Fruit fly (Drosophila melanogaster) whole organism, prepupa: ENCODE data around the gene eIF4A.

Experiments
- Blimp-1 ChIP-seq: fragments of 200-800 bp; sonication (Bioruptor generic); optimal IDR thresholded peaks from 3 replicates; lab custom pipeline; 2017; ENCODE audit warnings: missing biosample characterization, missing genetic modification characterization, mild to moderate bottlenecking, moderate library complexity, missing genetic modification reagents
- CG11762 ChIP-seq: fragments of 200-800 bp; sonication (Bioruptor generic); optimal IDR thresholded peaks from 3 replicates; lab custom pipeline; 2016; ENCODE audit warnings: missing biosample characterization, missing genetic modification characterization; ENCODE audit not compliant: insufficient read depth
- CG11902 ChIP-seq: fragments of 200-800 bp; sonication (Bioruptor generic); optimal IDR thresholded peaks from 3 replicates; lab custom pipeline; 2016; ENCODE audit warnings: missing biosample characterization, missing genetic modification characterization
- CG1621 ChIP-seq: fragments of 200-800 bp; sonication (Bioruptor generic); optimal IDR thresholded peaks from 3 replicates; lab custom pipeline; 2018; ENCODE audit warnings: missing biosample characterization, mild to moderate bottlenecking, missing genetic modification characterization
- CG16779 ChIP-seq: fragments of 200-800 bp; sonication (Bioruptor generic); optimal IDR thresholded peaks from 3 replicates; lab custom pipeline; 2017; ENCODE audit warnings: missing biosample characterization, mild to moderate bottlenecking, missing genetic modification characterization
- CG3919 ChIP-seq: fragments of 200-800 bp; sonication (Bioruptor generic); optimal IDR thresholded peaks from 3 replicates; lab custom pipeline; 2016; ENCODE audit warnings: missing biosample characterization, missing genetic modification characterization
- CG4318 ChIP-seq: fragments of 200-800 bp; sonication (Bioruptor generic); optimal IDR thresholded peaks from 3 replicates; lab custom pipeline; 2017; ENCODE audit warnings: missing biosample characterization, mild to moderate bottlenecking, missing genetic modification characterization
- CG6163 ChIP-seq: fragments of 200-800 bp; sonication (Bioruptor generic); IDR thresholded peaks from 3 replicates; pipeline ENCODE4 v1.3.6; 2022; ENCODE audit warnings: missing biosample characterization, missing genetic modification characterization
- CG6276 ChIP-seq: fragments of 200-800 bp; sonication (Bioruptor generic); optimal IDR thresholded peaks from 2 replicates; lab custom pipeline; 2017; ENCODE audit warnings: missing biosample characterization, mild to moderate bottlenecking, missing genetic modification characterization
- CG6854 ChIP-seq: fragments of 200-800 bp; sonication (Bioruptor generic); optimal IDR thresholded peaks from 2 replicates; lab custom pipeline; 2017; ENCODE audit warnings: missing biosample characterization, mild to moderate bottlenecking, missing genetic modification characterization
- CG7368 ChIP-seq: fragments of 200-800 bp; sonication (Bioruptor generic); optimal IDR thresholded peaks from 3 replicates; lab custom pipeline; 2016; ENCODE audit warnings: missing biosample characterization, missing genetic modification characterization
- CG8119 ChIP-seq: fragments of 200-800 bp; sonication (Bioruptor generic); IDR thresholded peaks from 3 replicates; pipeline ENCODE4 v1.3.6; 2022; ENCODE audit warnings: missing biosample characterization, missing genetic modification characterization
- CG8632 ChIP-seq: fragments of 200-800 bp; sonication (Bioruptor generic); optimal IDR thresholded peaks from 3 replicates; lab custom pipeline; 2016; ENCODE audit warnings: missing biosample characterization, missing genetic modification characterization
- Eip75B ChIP-seq: fragments of 200-800 bp; sonication (Bioruptor generic); optimal IDR thresholded peaks from 3 replicates; lab custom pipeline; 2016; ENCODE audit warnings: missing biosample characterization, missing genetic modification characterization
- Eip78C ChIP-seq: fragments of 200-800 bp; sonication (Bioruptor generic); peaks from one replicate; lab custom pipeline; 2016; ENCODE audit warnings: missing biosample characterization, missing genetic modification characterization
- Eip93F ChIP-seq: fragments of 200-800 bp; sonication (Bioruptor generic); optimal IDR thresholded peaks from 2 replicates; lab custom pipeline; 2016; ENCODE audit warnings: missing biosample characterization, mild to moderate bottlenecking, missing genetic modification characterization
- Ets21C ChIP-seq: fragments of 200-800 bp; sonication (Bioruptor generic); optimal IDR thresholded peaks from 3 replicates; lab custom pipeline; 2016; ENCODE audit warnings: missing biosample characterization, missing genetic modification characterization
- Gug ChIP-seq: fragments of 200-800 bp; sonication (Bioruptor generic); IDR thresholded peaks from 2 replicates; pipeline ENCODE4 v1.3.6; 2022; ENCODE audit warnings: missing biosample characterization, missing genetic modification characterization
- Hr39 ChIP-seq: fragments of 200-800 bp; sonication (Bioruptor generic); optimal IDR thresholded peaks from 2 replicates; lab custom pipeline; 2016; ENCODE audit warnings: missing biosample characterization, missing genetic modification characterization
- Lpt ChIP-seq: fragments of 200-800 bp; sonication (Bioruptor generic); optimal IDR thresholded peaks from 3 replicates; lab custom pipeline; 2016; ENCODE audit warnings: missing biosample characterization, missing genetic modification characterization
- OdsH ChIP-seq: fragments of 200-800 bp; sonication (Bioruptor generic); optimal IDR thresholded peaks from 3 replicates; lab custom pipeline; 2016; ENCODE audit warnings: missing biosample characterization, missing genetic modification characterization
- Smox ChIP-seq: fragments of 200-800 bp; sonication (Bioruptor generic); optimal IDR thresholded peaks from 3 replicates; lab custom pipeline; 2016; ENCODE audit warnings: missing biosample characterization, missing genetic modification characterization
- Sox102F ChIP-seq: fragments of 200-800 bp; sonication (Bioruptor generic); optimal IDR thresholded peaks from 2 replicates; lab custom pipeline; 2016; ENCODE audit warnings: missing biosample characterization, mild to moderate bottlenecking, missing genetic modification characterization
- Sox14 ChIP-seq: fragments of 200-800 bp; sonication (Bioruptor generic); optimal IDR thresholded peaks from 3 replicates; lab custom pipeline; 2016; ENCODE audit warnings: missing biosample characterization, missing genetic modification characterization
- achi ChIP-seq: fragments of 200-800 bp; sonication (Bioruptor generic); optimal IDR thresholded peaks from 3 replicates; lab custom pipeline; 2016; ENCODE audit warnings: missing biosample characterization, missing genetic modification characterization
- acj6 ChIP-seq: fragments of 200-800 bp; sonication (Bioruptor generic); optimal IDR thresholded peaks from 3 replicates; lab custom pipeline; 2016; ENCODE audit warnings: missing biosample characterization, missing genetic modification characterization
- dsx ChIP-seq: fragments of 200-800 bp; optimal IDR thresholded peaks from 3 replicates; lab custom pipeline; 2019; ENCODE audit warnings: missing biosample characterization, mild to moderate bottlenecking, missing genetic modification characterization, moderate library complexity; ENCODE audit not compliant: poor library complexity, severe bottlenecking
- eg ChIP-seq: fragments of 200-800 bp; sonication (Bioruptor generic); IDR thresholded peaks from 3 replicates; pipeline ENCODE4 v1.3.6; 2022; ENCODE audit warnings: missing biosample characterization, missing genetic modification characterization
- esn ChIP-seq: fragments of 200-800 bp; sonication (Bioruptor generic); optimal IDR thresholded peaks from 2 replicates; lab custom pipeline; 2016; ENCODE audit warnings: missing biosample characterization, mild to moderate bottlenecking, missing genetic modification characterization, moderate library complexity
- fd59A ChIP-seq: fragments of 200-800 bp; sonication (Bioruptor generic); optimal IDR thresholded peaks from 2 replicates; lab custom pipeline; 2017; ENCODE audit warnings: missing biosample characterization, mild to moderate bottlenecking, missing genetic modification characterization, missing genetic modification reagents
- fd85E ChIP-seq: fragments of 200-800 bp; sonication (Bioruptor generic); optimal IDR thresholded peaks from 3 replicates; lab custom pipeline; 2016; ENCODE audit warnings: missing biosample characterization, missing genetic modification characterization
- lz ChIP-seq: fragments of 200-800 bp; sonication (Bioruptor generic); optimal IDR thresholded peaks from 3 replicates; lab custom pipeline; 2016; ENCODE audit warnings: missing biosample characterization, missing genetic modification characterization
- net ChIP-seq: fragments of 200-800 bp; sonication (Bioruptor generic); optimal IDR thresholded peaks from 3 replicates; lab custom pipeline; 2016; ENCODE audit warnings: missing biosample characterization, missing genetic modification characterization
- salr ChIP-seq, 2 experiments: fragments of 200-800 bp; sonication (Bioruptor generic); optimal IDR thresholded peaks; 3 replicates each; lab custom pipeline; 2016 to 2018; ENCODE audit warnings: missing biosample characterization in 2 of 2, missing genetic modification characterization in 2 of 2, mild to moderate bottlenecking in 1 of 2
- ss ChIP-seq, 2 experiments: fragments of 200-800 bp; sonication (Bioruptor generic); optimal IDR thresholded peaks; 2 replicates in 1 of 2; 3 replicates in 1 of 2; lab custom pipeline; 2017 to 2018; ENCODE audit warnings: mild to moderate bottlenecking in 2 of 2, missing biosample characterization in 2 of 2, missing genetic modification characterization in 2 of 2, moderate library complexity in 1 of 2
- svp ChIP-seq: fragments of 200-800 bp; sonication (Bioruptor generic); peaks from one replicate; lab custom pipeline; 2016; ENCODE audit warnings: missing biosample characterization, missing genetic modification characterization
- topi ChIP-seq: fragments of 200-800 bp; sonication (Bioruptor generic); optimal IDR thresholded peaks from 3 replicates; lab custom pipeline; 2016; ENCODE audit warnings: missing biosample characterization, missing genetic modification characterization
- vri ChIP-seq: fragments of 200-800 bp; sonication (Bioruptor generic); optimal IDR thresholded peaks from 3 replicates; lab custom pipeline; 2016; ENCODE audit warnings: missing biosample characterization, mild to moderate bottlenecking, missing genetic modification characterization

Gene eIF4A

DNA sequence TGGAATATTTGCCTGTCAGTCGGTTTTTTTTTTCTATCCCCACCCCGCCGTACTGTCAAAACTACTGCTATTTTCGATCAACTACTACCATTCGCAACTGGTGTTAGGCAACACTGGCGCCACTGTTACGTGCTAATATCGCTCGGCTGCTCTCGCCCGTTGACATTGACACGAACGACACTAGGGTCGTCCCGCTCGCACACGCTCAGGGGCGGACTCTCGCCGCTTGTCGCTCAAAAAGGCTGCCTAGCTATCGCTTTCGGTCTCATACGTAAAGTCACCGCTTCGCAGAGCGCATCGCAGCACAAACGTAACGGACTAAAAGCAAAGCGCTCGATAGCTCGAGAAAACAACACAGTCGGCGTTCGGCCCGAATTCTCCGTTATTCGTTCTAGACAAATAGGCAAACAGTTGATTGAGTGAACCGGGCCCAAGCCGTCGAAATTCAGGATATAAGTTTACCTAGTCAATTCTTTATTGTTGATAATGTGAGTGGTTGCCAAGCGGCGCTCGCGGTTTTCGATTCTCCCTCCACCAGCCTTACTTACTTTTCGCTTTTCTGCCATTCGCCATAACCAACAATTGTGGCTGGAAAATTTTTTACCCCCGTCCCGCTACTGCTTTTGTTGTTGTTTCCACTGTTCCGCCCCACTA, 897 bp downstream of the eIF4A start (continued):
- no peak for TF ChIP-seq CG8632 (GFP tag; lab: Kevin White, UChicago)
- TF ChIP-seq fd85E (GFP tag; lab: Kevin White, UChicago) = no peak
- no peak for TF ChIP-seq Ets21C (GFP tag; lab: Kevin White, UChicago)
- no peak for TF ChIP-seq eg
- no peak for TF ChIP-seq CG8119 (GFP tag; lab: Robert Waterston, UW)
- TF ChIP-seq Blimp-1 (GFP tag; lab: Kevin White, UChicago) = no peak
- peak; percentile 88 for TF ChIP-seq CG1621
- TF ChIP-seq achi (GFP tag; lab: Kevin White, UChicago) = peak; percentile 95
- TF ChIP-seq dsx (GFP tag; lab: Kevin White, UChicago) = peak; percentile 45
- TF ChIP-seq vri (GFP tag; lab: Kevin White, UChicago) = peak; percentile 92
- peak; percentile 50 for TF ChIP-seq CG6854 (GFP tag; lab: Kevin White, UChicago)
- peak; percentile 33 for TF ChIP-seq fd59A (GFP tag; lab: Kevin White, UChicago)
- peak in 1 of 2 experiments; percentile 16 for TF ChIP-seq salr (GFP tag; optimal IDR thresholded peaks at IDR 0.05; lab: Kevin White, UChicago)
- peak; percentile 92 for TF ChIP-seq svp (GFP tag; lab: Kevin White, UChicago)
- TF ChIP-seq topi (GFP tag; lab: Kevin White, UChicago) = peak; percentile 35
- peak; percentile 22 for TF ChIP-seq Smox (GFP tag; lab: Kevin White, UChicago)
- no peak for TF ChIP-seq Eip93F (GFP tag; lab: Kevin White, UChicago)
- TF ChIP-seq CG6276 (GFP tag; lab: Kevin White, UChicago) = no peak
- peak; percentile 32 for TF ChIP-seq net
- peak; percentile 14 to 57 for TF ChIP-seq ss (GFP tag; optimal IDR thresholded peaks at IDR 0.05; lab: Kevin White, UChicago)
- peak; percentile 24 for TF ChIP-seq CG16779
- peak; percentile 57 for TF ChIP-seq CG3919 (GFP tag; lab: Kevin White, UChicago)
- no peak for TF ChIP-seq CG4318 (GFP tag; lab: Kevin White, UChicago)
- TF ChIP-seq CG6163 (GFP tag; lab: Robert Waterston, UW) = no peak
- TF ChIP-seq esn (GFP tag; lab: Kevin White, UChicago) = peak; percentile 27
- peak; percentile 23 for TF ChIP-seq OdsH
- TF ChIP-seq, all 60 proteins: peak for 35

DNA sequence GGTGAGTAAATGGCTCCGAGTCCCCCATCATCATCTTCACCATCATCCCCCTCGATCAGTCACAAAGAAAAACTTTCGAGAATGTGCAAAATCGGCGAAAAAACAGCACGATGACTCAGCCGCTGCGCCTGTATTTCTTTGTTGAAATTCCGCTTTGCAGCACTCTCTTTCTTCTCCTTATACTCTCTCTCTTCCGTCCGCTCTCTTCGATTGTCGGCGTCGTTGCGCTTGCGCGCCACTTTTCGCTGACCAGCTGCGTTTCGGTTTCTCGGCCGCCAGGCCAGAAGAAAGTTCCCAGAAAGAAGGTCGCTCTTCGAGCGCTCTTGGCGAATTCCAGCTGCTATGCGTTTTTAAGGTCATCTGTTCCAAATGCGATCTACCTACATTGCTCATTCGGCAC, 1.7 kb downstream of the eIF4A start:
- TF ChIP-seq CG1621 (no peak), Sox14 (GFP tag; lab: Kevin White, UChicago) (peak; percentile 55), CG6854 (GFP tag; lab: Kevin White, UChicago) (peak; percentile 2), CG7368 (GFP tag; lab: Kevin White, UChicago) (no peak), CG11762 (GFP tag; lab: Kevin White, UChicago) (no peak), CG16779 (no peak), Sox102F (GFP tag; lab: Kevin White, UChicago) (no peak), Lpt (GFP tag; lab: Kevin White, UChicago) (no peak), salr (GFP tag; optimal IDR thresholded peaks at IDR 0.05; lab: Kevin White, UChicago) (no peak), esn (GFP tag; lab: Kevin White, UChicago) (no peak), Blimp-1 (GFP tag; lab: Kevin White, UChicago) (peak; percentile 20), lz (GFP tag; lab: Kevin White, UChicago) (no peak), acj6 (no peak), CG4318 (GFP tag; lab: Kevin White, UChicago) (no peak), Hr39 (no peak), Eip93F (GFP tag; lab: Kevin White, UChicago) (no peak), topi (GFP tag; lab: Kevin White, UChicago) (no peak), Gug (no peak), CG8119 (GFP tag; lab: Robert Waterston, UW) (no peak), Eip78C (GFP tag; lab: Kevin White, UChicago) (no peak), svp (GFP tag; lab: Kevin White, UChicago) (peak; percentile 35), net (no peak), CG11902 (GFP tag; lab: Kevin White, UChicago) (no peak), fd59A (GFP tag; lab: Kevin White, UChicago) (no peak), Eip75B (GFP tag; lab: Kevin White, UChicago) (peak; percentile 7)
